Worm (Caenorhabditis elegans): ENCODE data around the gene pole-4.
A peak's percentile ranks its signal among the peaks of the same experiment; 100 is the strongest.
"Not testable (repeated sequence)": the region's sequence is repeated elsewhere in the genome, so short reads cannot be mapped to it uniquely, and the experiment has no call there.

The pole-4 gene

DNA sequence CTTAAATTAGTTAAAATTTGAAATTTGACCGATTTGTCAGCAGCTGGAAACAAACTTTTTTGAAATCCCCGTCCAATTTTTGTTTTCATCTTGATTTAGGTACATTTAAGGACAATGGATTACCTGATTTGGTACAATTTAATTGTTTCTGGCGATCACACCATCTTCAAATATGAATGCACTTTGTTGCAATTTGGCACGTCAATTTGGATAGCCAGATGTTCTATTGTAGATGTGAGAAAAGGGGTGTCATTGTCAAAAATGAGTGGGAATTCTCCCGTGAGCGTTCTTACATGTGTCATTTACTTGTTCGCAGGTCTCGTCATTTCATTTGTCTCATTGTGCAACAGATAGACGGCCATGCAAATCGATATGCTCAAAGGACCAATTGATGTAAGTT lies 19.0 kb upstream of the pole-4 start, which contains the start of gene Y53F4B.43:
TSS of gene Y53F4B.43 (plus strand) at position 301 of the 400 bp plus-strand sequence.
- not testable (repeated sequence) for TF ChIP-seq F49E8.2 (tag; optimal IDR thresholded peaks at IDR 0.05; ENCODE audit: borderline replicate concordance); ceh-44 (GFP tag; IDR thresholded peaks at IDR 0.05); skn-1 (tag; optimal IDR thresholded peaks at IDR 0.05)

- TF ChIP-seq vab-7 (GFP tag; IDR thresholded peaks at IDR 0.05), result no peak
- TF ChIP-seq ctbp-1 (GFP tag; IDR thresholded peaks at IDR 0.05), result no peak
- no peak for TF ChIP-seq lsy-2 (tag; optimal IDR thresholded peaks at IDR 0.05)
Observed at ce11 chrII:14983909-14984308, 14.8 kb upstream of the pole-4 start, which contains the start of gene Y53F4B.5. Gene Y53F4B.5, minus strand, starts transcription at chrII:14984009.

DNA sequence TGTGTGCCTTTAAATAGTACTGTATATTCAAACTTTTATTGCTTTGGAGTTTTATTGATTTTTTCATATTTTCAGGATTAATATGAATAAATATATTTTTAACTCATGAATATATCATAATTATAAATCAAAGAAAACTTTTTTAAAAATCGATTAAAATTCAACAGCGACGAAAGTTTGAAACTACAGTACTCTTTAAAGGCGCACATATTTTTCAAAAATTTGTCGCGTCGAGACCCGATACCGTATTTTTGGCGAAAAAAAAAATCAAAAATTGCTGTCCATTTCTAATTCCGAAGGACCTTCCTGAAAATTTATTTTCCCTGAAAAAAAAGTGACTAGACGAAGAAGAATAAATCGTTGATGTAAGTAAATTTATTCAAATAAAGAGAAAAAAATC lies 879 bp downstream of the pole-4 start:
- TF ChIP-seq dmd-8 (GFP tag; IDR thresholded peaks at IDR 0.05) (no peak), Y105C5A.15 (GFP tag; IDR thresholded peaks at IDR 0.05) (no peak), lim-7 (GFP tag; IDR thresholded peaks at IDR 0.05) (no peak), ces-1 (GFP tag; optimal IDR thresholded peaks at IDR 0.05) (no peak)

- no peak for TF ChIP-seq rbr-2 (tag; optimal IDR thresholded peaks at IDR 0.05)
- TF ChIP-seq F26F4.8 (GFP tag; conservative IDR thresholded peaks at IDR 0.05), result no peak
- TF ChIP-seq hlh-30 (tag; optimal IDR thresholded peaks at IDR 0.05; ENCODE audit: insufficient read depth), result no peak
- no peak for TF ChIP-seq nhr-41 (GFP tag; IDR thresholded peaks at IDR 0.05)
- TF ChIP-seq ZK337.2 (GFP tag; IDR thresholded peaks at IDR 0.05), result no peak
- no peak for TF ChIP-seq nhr-237 (tag; optimal IDR thresholded peaks at IDR 0.05)
- no peak for TF ChIP-seq lin-1 (GFP tag; IDR thresholded peaks at IDR 0.05)
- no peak for TF ChIP-seq lsy-2 (tag; optimal IDR thresholded peaks at IDR 0.05)
- TF ChIP-seq lim-7 (GFP tag; IDR thresholded peaks at IDR 0.05), result no peak
- no peak for TF ChIP-seq ces-1 (GFP tag; optimal IDR thresholded peaks at IDR 0.05)
- TF ChIP-seq D1046.2 (GFP tag; IDR thresholded peaks at IDR 0.05), result no peak
- no peak for TF ChIP-seq nhr-102 (tag; optimal IDR thresholded peaks at IDR 0.05)
- TF ChIP-seq dmd-8 (GFP tag; IDR thresholded peaks at IDR 0.05), result no peak
- no peak for TF ChIP-seq lin-39 (tag; optimal IDR thresholded peaks at IDR 0.05)
- no peak for TF ChIP-seq unc-39 (tag; optimal IDR thresholded peaks at IDR 0.05)
- no peak for TF ChIP-seq hlh-11 (tag; optimal IDR thresholded peaks at IDR 0.05)
- no peak for TF ChIP-seq snpc-4 (tag; optimal IDR thresholded peaks at IDR 0.05)
- TF ChIP-seq R02D3.7 (tag; optimal IDR thresholded peaks at IDR 0.05), result no peak
- peak; percentile 86 for TF ChIP-seq aha-1 (tag)
- no peak for TF ChIP-seq vab-7 (GFP tag; IDR thresholded peaks at IDR 0.05)
- no peak for TF ChIP-seq lin-15B (tag; optimal IDR thresholded peaks at IDR 0.05)
- no peak for TF ChIP-seq ceh-44 (GFP tag; IDR thresholded peaks at IDR 0.05)
- no peak for TF ChIP-seq nhr-48 (tag; optimal IDR thresholded peaks at IDR 0.05)
- no peak for TF ChIP-seq aly-2 (tag; optimal IDR thresholded peaks at IDR 0.05)
- peak; percentile 37 for TF ChIP-seq nhr-28 (tag; optimal IDR thresholded peaks at IDR 0.05)
- TF ChIP-seq zfp-2 (tag; optimal IDR thresholded peaks at IDR 0.05), result no peak
- no peak for TF ChIP-seq lin-38 (GFP tag; IDR thresholded peaks at IDR 0.05)
- no peak for TF ChIP-seq ZK546.5 (tag; optimal IDR thresholded peaks at IDR 0.05)
- no peak for TF ChIP-seq pha-4 (GFP tag; IDR thresholded peaks at IDR 0.05)
- peak; percentile 55 for TF ChIP-seq pha-4 (tag; optimal IDR thresholded peaks at IDR 0.05)
- TF ChIP-seq F10B5.3 (tag; optimal IDR thresholded peaks at IDR 0.05), result no peak
- no peak for TF ChIP-seq nhr-6 (tag; optimal IDR thresholded peaks at IDR 0.05)
- no peak for TF ChIP-seq madf-5 (GFP tag; IDR thresholded peaks at IDR 0.05)
- TF ChIP-seq attf-4 (tag; optimal IDR thresholded peaks at IDR 0.05), result no peak
- peak; percentile 0 for TF ChIP-seq dve-1 (tag; optimal IDR thresholded peaks at IDR 0.05; ENCODE audit: insufficient read depth)
- TF ChIP-seq F37D6.2 (tag; optimal IDR thresholded peaks at IDR 0.05), result no peak
- no peak for TF ChIP-seq ceh-28 (tag; optimal IDR thresholded peaks at IDR 0.05)
- TF ChIP-seq cey-2 (tag; optimal IDR thresholded peaks at IDR 0.05; ENCODE audit: borderline replicate concordance, insufficient read depth), result no peak
- no peak for TF ChIP-seq daf-16 (GFP tag; optimal IDR thresholded peaks at IDR 0.05)
- TF ChIP-seq daf-16 (tag; optimal IDR thresholded peaks at IDR 0.05), result peak; percentile 27
- TF ChIP-seq tra-1 (GFP tag; IDR thresholded peaks at IDR 0.05), result no peak
- TF ChIP-seq daf-12 (tag; optimal IDR thresholded peaks at IDR 0.05), result no peak
Observed at ce11 chrII:14967084-14967483, 2.1 kb downstream of the pole-4 start.

Data from whole organism, L4 larva.